Fruit fly (Drosophila melanogaster) whole organism, embryonic: ENCODE results near the gene Syp.

Experiments
- Aef1 ChIP-seq: fragments of 200-800 bp; sonication (Bioruptor generic); IDR thresholded peaks from 3 replicates; pipeline ENCODE4 v1.3.6; 2022; ENCODE audit warnings: missing biosample characterization, missing genetic modification characterization
- CG10431 ChIP-seq: fragments of 200-800 bp; sonication (Bioruptor generic); optimal IDR thresholded peaks from 3 replicates; lab custom pipeline; 2018; ENCODE audit warnings: missing biosample characterization, mild to moderate bottlenecking, missing genetic modification characterization
- CG12659 ChIP-seq: fragments of 200-800 bp; sonication (Bioruptor generic); optimal IDR thresholded peaks from 3 replicates; lab custom pipeline; 2017; ENCODE audit warnings: mild to moderate bottlenecking, missing biosample characterization, missing genetic modification reagents, missing genetic modification characterization
- CG15479 ChIP-seq: fragments of 200-800 bp; sonication (Bioruptor generic); optimal IDR thresholded peaks from 3 replicates; lab custom pipeline; 2019; ENCODE audit warnings: missing biosample characterization, mild to moderate bottlenecking, missing genetic modification characterization, moderate library complexity
- CG1647 ChIP-seq: fragments of 200-800 bp; sonication (Bioruptor generic); optimal IDR thresholded peaks from 3 replicates; lab custom pipeline; 2016; ENCODE audit warnings: missing biosample characterization, missing genetic modification characterization
- CG31365 ChIP-seq: fragments of 200-800 bp; sonication (Bioruptor generic); optimal IDR thresholded peaks from 2 replicates; lab custom pipeline; 2018; ENCODE audit warnings: missing biosample characterization, mild to moderate bottlenecking, missing genetic modification characterization
- CG33213 ChIP-seq: fragments of 200-800 bp; sonication (Bioruptor generic); optimal IDR thresholded peaks from 3 replicates; lab custom pipeline; 2016; ENCODE audit warnings: missing biosample characterization, missing genetic modification characterization
- CG3995 ChIP-seq: fragments of 200-800 bp; sonication (Bioruptor generic); optimal IDR thresholded peaks from 3 replicates; lab custom pipeline; 2016; ENCODE audit warnings: missing biosample characterization, missing genetic modification characterization
- CG4282 ChIP-seq: fragments of 200-800 bp; sonication (Bioruptor generic); optimal IDR thresholded peaks from 2 replicates; lab custom pipeline; 2016; ENCODE audit warnings: missing biosample characterization, missing genetic modification characterization
- CG43689 ChIP-seq: fragments of 200-800 bp; sonication (Bioruptor generic); IDR thresholded peaks from 2 replicates; pipeline ENCODE4 v1.3.6; 2022; ENCODE audit warnings: missing biosample characterization, missing genetic modification characterization
- CG4404 ChIP-seq: fragments of 200-800 bp; sonication (Bioruptor generic); IDR thresholded peaks from 2 replicates; pipeline ENCODE4 v1.3.6; 2022; ENCODE audit warnings: missing biosample characterization, missing genetic modification characterization
- CG4424 ChIP-seq: fragments of 200-800 bp; sonication (Bioruptor generic); optimal IDR thresholded peaks from 3 replicates; lab custom pipeline; 2016; ENCODE audit warnings: missing biosample characterization, missing genetic modification characterization
- CG4730 ChIP-seq: fragments of 200-800 bp; sonication (Bioruptor generic); IDR thresholded peaks from 2 replicates; pipeline ENCODE4 v1.3.6; 2022; ENCODE audit warnings: missing biosample characterization, missing genetic modification characterization
- CG4854 ChIP-seq: fragments of 200-800 bp; sonication (Bioruptor generic); optimal IDR thresholded peaks from 2 replicates; lab custom pipeline; 2016; ENCODE audit warnings: missing biosample characterization, missing genetic modification characterization, inconsistent platforms
- CG7271 ChIP-seq: fragments of 200-800 bp; sonication (Bioruptor generic); optimal IDR thresholded peaks from 2 replicates; lab custom pipeline; 2018; ENCODE audit warnings: missing biosample characterization, mild to moderate bottlenecking, missing genetic modification characterization, moderate library complexity
- CG9797 ChIP-seq: fragments of 200-800 bp; sonication (Bioruptor generic); optimal IDR thresholded peaks from 3 replicates; lab custom pipeline; 2018; ENCODE audit warnings: missing biosample characterization, mild to moderate bottlenecking, missing genetic modification characterization
- CG9876 ChIP-seq: fragments of 200-800 bp; sonication (Bioruptor generic); optimal IDR thresholded peaks from 2 replicates; lab custom pipeline; 2016; ENCODE audit warnings: missing biosample characterization, missing genetic modification characterization
- Deaf1 ChIP-seq: fragments of 200-800 bp; optimal IDR thresholded peaks from 3 replicates; lab custom pipeline; 2019; ENCODE audit warnings: missing biosample characterization, mild to moderate bottlenecking, missing genetic modification characterization, moderate library complexity
- Drgx ChIP-seq: fragments of 200-800 bp; sonication (Bioruptor generic); IDR thresholded peaks from 2 replicates; pipeline ENCODE4 v1.3.6; 2022; ENCODE audit warnings: missing biosample characterization, missing genetic modification characterization
- Eip74EF ChIP-seq, 2 experiments: fragments of 200-800 bp in 1 of 2; fragments of >200 bp in 1 of 2; sonication (Bioruptor generic) in 1 of 2; optimal IDR thresholded peaks; 2 replicates each; lab custom pipeline; 2017 to 2019; ENCODE audit warnings: missing biosample characterization in 2 of 2, missing genetic modification characterization in 2 of 2, mild to moderate bottlenecking in 1 of 2, moderate library complexity in 1 of 2
- HHEX ChIP-seq: fragments of 200-800 bp; sonication (Bioruptor generic); optimal IDR thresholded peaks from 3 replicates; lab custom pipeline; 2017; ENCODE audit warnings: missing biosample characterization, mild to moderate bottlenecking, missing genetic modification characterization, missing genetic modification reagents
- Hey ChIP-seq: fragments of 200-800 bp; sonication (Bioruptor generic); optimal IDR thresholded peaks from 3 replicates; lab custom pipeline; 2018; ENCODE audit warnings: missing biosample characterization, mild to moderate bottlenecking, missing genetic modification characterization
- HmgZ ChIP-seq: fragments of 200-800 bp; sonication (Bioruptor generic); optimal IDR thresholded peaks from 2 replicates; lab custom pipeline; 2018; ENCODE audit warnings: missing biosample characterization, mild to moderate bottlenecking, missing genetic modification characterization
- Hmx ChIP-seq: fragments of 200-800 bp; sonication (Bioruptor generic); optimal IDR thresholded peaks from 2 replicates; lab custom pipeline; 2016; ENCODE audit warnings: missing biosample characterization, missing genetic modification characterization
- Hr3 ChIP-seq: fragments of 200-800 bp; sonication (Bioruptor generic); optimal IDR thresholded peaks from 3 replicates; lab custom pipeline; 2016; ENCODE audit warnings: missing biosample characterization, missing genetic modification characterization
- Sox100B ChIP-seq: fragments of 200-800 bp; sonication (Bioruptor generic); optimal IDR thresholded peaks from 3 replicates; lab custom pipeline; 2018; ENCODE audit warnings: missing biosample characterization, mild to moderate bottlenecking, missing genetic modification characterization
- bigmax ChIP-seq: fragments of 200-800 bp; sonication (Bioruptor generic); optimal IDR thresholded peaks from 2 replicates; lab custom pipeline; 2018; ENCODE audit warnings: missing biosample characterization, mild to moderate bottlenecking, missing genetic modification characterization
- br ChIP-seq: fragments of >200 bp; optimal IDR thresholded peaks from 2 replicates; lab custom pipeline; 2017
- cas ChIP-seq: fragments of 200-800 bp; sonication (Bioruptor generic); IDR thresholded peaks from 2 replicates; pipeline ENCODE4 v1.3.6; 2022; ENCODE audit warnings: missing biosample characterization, missing genetic modification characterization
- corto ChIP-seq: fragments of 200-800 bp; sonication (Bioruptor generic); optimal IDR thresholded peaks from 2 replicates; lab custom pipeline; 2016; ENCODE audit warnings: missing biosample characterization, mild to moderate bottlenecking, missing genetic modification characterization, moderate library complexity
- dysf ChIP-seq: fragments of 200-800 bp; sonication (Bioruptor generic); IDR thresholded peaks from 3 replicates; pipeline ENCODE4 v1.3.6; 2022; ENCODE audit warnings: missing biosample characterization, missing genetic modification characterization
- en ChIP-seq: fragments of 200-800 bp; sonication (Bioruptor generic); optimal IDR thresholded peaks from 2 replicates; lab custom pipeline; 2016; ENCODE audit warnings: missing biosample characterization, missing genetic modification characterization
- eyg ChIP-seq: fragments of 200-800 bp; sonication (Bioruptor generic); optimal IDR thresholded peaks from 3 replicates; lab custom pipeline; 2016; ENCODE audit warnings: missing biosample characterization, missing genetic modification characterization
- gfzf ChIP-seq: fragments of 200-800 bp; sonication (Bioruptor generic); optimal IDR thresholded peaks from 2 replicates; lab custom pipeline; 2016; ENCODE audit warnings: missing biosample characterization, mild to moderate bottlenecking, missing genetic modification characterization, moderate library complexity
- gsb ChIP-seq: fragments of 200-800 bp; sonication (Bioruptor generic); IDR thresholded peaks from 2 replicates; pipeline ENCODE4 v1.3.6; 2022; ENCODE audit warnings: missing biosample characterization, missing genetic modification characterization
- ham ChIP-seq: fragments of 200-800 bp; sonication (Bioruptor generic); IDR thresholded peaks from 2 replicates; pipeline ENCODE4 v1.3.6; 2022; ENCODE audit warnings: missing biosample characterization, missing genetic modification characterization
- kah ChIP-seq: fragments of 200-800 bp; sonication (Bioruptor generic); optimal IDR thresholded peaks from 2 replicates; lab custom pipeline; 2018; ENCODE audit warnings: missing biosample characterization, mild to moderate bottlenecking, missing genetic modification characterization
- kay ChIP-seq: fragments of 200-800 bp; sonication (Bioruptor generic); optimal IDR thresholded peaks from 2 replicates; lab custom pipeline; 2016; ENCODE audit warnings: missing biosample characterization, missing genetic modification characterization
- luna ChIP-seq: fragments of 200-800 bp; sonication (Bioruptor generic); optimal IDR thresholded peaks from 2 replicates; lab custom pipeline; 2016; ENCODE audit warnings: missing biosample characterization, missing genetic modification characterization
- nerfin-1 ChIP-seq: fragments of 200-800 bp; sonication (Bioruptor generic); optimal IDR thresholded peaks from 3 replicates; lab custom pipeline; 2019; ENCODE audit warnings: missing biosample characterization, mild to moderate bottlenecking, missing genetic modification characterization, moderate library complexity
- p53 ChIP-seq: fragments of 200-800 bp; sonication (Bioruptor generic); optimal IDR thresholded peaks from 2 replicates; lab custom pipeline; 2016; ENCODE audit warnings: missing biosample characterization, missing genetic modification characterization
- pnt ChIP-seq: fragments of 200-800 bp; sonication (Bioruptor generic); optimal IDR thresholded peaks from 3 replicates; lab custom pipeline; 2016; ENCODE audit warnings: missing biosample characterization, missing genetic modification characterization
- prd ChIP-seq, 3 experiments: fragments of >200 bp in 2 of 3; fragments of 200-800 bp in 1 of 3; sonication (Bioruptor generic) in 1 of 3; optimal IDR thresholded peaks in 2 of 3; IDR thresholded peaks in 1 of 3; 2 replicates in 2 of 3; 3 replicates in 1 of 3; pipeline versions ENCODE4 v1.3.6 to Lab custom; 2017 to 2022; ENCODE audit warnings: missing biosample characterization in 1 of 3, missing genetic modification characterization in 1 of 3
- psq ChIP-seq: fragments of 200-800 bp; sonication (Bioruptor generic); optimal IDR thresholded peaks from 2 replicates; lab custom pipeline; 2017; ENCODE audit warnings: missing biosample characterization, missing genetic modification characterization
- sisA ChIP-seq: fragments of 200-800 bp; sonication (Bioruptor generic); IDR thresholded peaks from 2 replicates; pipeline ENCODE4 v1.3.6; 2022; ENCODE audit warnings: missing biosample characterization, missing genetic modification characterization
- sna ChIP-seq: fragments of 200-800 bp; sonication (Bioruptor generic); IDR thresholded peaks from 2 replicates; pipeline ENCODE4 v1.3.6; 2022; ENCODE audit warnings: missing biosample characterization, missing genetic modification characterization; ENCODE audit not compliant: partially characterized antibody
- sug ChIP-seq: fragments of 200-800 bp; optimal IDR thresholded peaks from 2 replicates; lab custom pipeline; 2019; ENCODE audit warnings: missing biosample characterization, mild to moderate bottlenecking, missing genetic modification characterization, moderate library complexity
- tup ChIP-seq: fragments of 200-800 bp; sonication (Bioruptor generic); optimal IDR thresholded peaks from 2 replicates; lab custom pipeline; 2016; ENCODE audit warnings: missing biosample characterization, mild to moderate bottlenecking, missing genetic modification characterization, moderate library complexity
- unc-4 ChIP-seq: fragments of 200-800 bp; sonication (Bioruptor generic); IDR thresholded peaks from 2 replicates; pipeline ENCODE4 v1.3.6; 2022; ENCODE audit warnings: missing biosample characterization, missing genetic modification characterization; ENCODE audit not compliant: partially characterized antibody
- z ChIP-seq: fragments of 200-800 bp; sonication (Bioruptor generic); IDR thresholded peaks from 3 replicates; pipeline ENCODE4 v1.3.6; 2022; ENCODE audit warnings: missing biosample characterization, missing genetic modification characterization

Syp gene

DNA sequence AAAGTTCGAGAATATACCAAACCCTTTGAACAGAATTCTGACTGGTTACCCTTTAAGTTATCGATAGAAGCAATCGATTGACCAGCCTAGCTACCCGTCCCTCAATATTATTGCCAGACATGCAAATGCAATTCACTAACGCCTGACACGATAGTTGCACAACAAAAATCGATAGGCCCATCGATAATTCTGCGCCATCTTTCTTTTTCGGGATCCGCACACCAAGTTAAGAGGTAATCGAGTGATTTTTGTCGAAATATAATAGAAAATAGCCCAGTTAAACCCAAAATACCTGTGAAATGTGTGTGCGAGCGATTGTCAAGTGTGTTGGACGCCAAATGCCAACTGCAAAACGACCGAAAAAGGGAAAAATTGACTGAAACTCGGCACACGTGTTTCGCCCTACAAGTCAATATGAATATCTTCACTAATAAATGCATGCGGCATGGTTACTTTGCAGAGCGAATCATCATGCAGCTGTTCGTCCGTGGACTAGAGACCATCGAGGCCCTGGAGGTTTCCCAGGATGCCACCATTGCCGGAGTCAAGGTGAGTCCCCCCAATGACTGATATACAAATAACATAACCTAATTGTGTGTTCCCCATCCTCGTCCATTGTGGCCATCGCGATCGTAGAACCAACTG is 94.0 kb downstream of the Syp start, which contains the start of gene RpS30 (continued):
- no peak for TF ChIP-seq Aef1
- no peak for TF ChIP-seq prd (optimal IDR thresholded peaks at IDR 0.05; lab: Kevin White, UChicago)
- TF ChIP-seq prd (GFP tag; IDR thresholded peaks at IDR 0.05; lab: Robert Waterston, UW), result 0 out of 3 replicates have a peak, but pooled peaks have one; percentile 8
- TF ChIP-seq luna (GFP tag; lab: Kevin White, UChicago), result no peak
- no peak for TF ChIP-seq sisA (GFP tag; lab: Robert Waterston, UW)
- peak; percentile 17 for TF ChIP-seq CG4282 (GFP tag; lab: Kevin White, UChicago)
- peak; percentile 98 for TF ChIP-seq unc-4
- TF ChIP-seq psq, result no peak
- TF ChIP-seq Hr3 (GFP tag; lab: Kevin White, UChicago), result no peak
- no peak for TF ChIP-seq corto (GFP tag; lab: Kevin White, UChicago)
- TF ChIP-seq CG10431 (GFP tag; lab: Kevin White, UChicago), result peak; percentile 34
- TF ChIP-seq bigmax, result peak; percentile 85
- no peak for TF ChIP-seq pnt (GFP tag; lab: Kevin White, UChicago)
- TF ChIP-seq sna (GFP tag; lab: Robert Waterston, UW), result peak; percentile 91
- TF ChIP-seq gsb (GFP tag; lab: Robert Waterston, UW), result no peak
- no peak for TF ChIP-seq Hmx (GFP tag; lab: Kevin White, UChicago)
- no peak for TF ChIP-seq kay
- peak; percentile 94 for TF ChIP-seq gfzf
- peak; percentile 81 for TF ChIP-seq HmgZ (tag; lab: Kevin White, UChicago)
- peak; percentile 43 for TF ChIP-seq CG9876
- TF ChIP-seq CG4424 (GFP tag; lab: Kevin White, UChicago), result peak; percentile 3
- peak; percentile 75 for TF ChIP-seq CG33213 (GFP tag; lab: Kevin White, UChicago)
- no peak for TF ChIP-seq kah (GFP tag; lab: Kevin White, UChicago)
- peak; percentile 52 for TF ChIP-seq p53 (GFP tag; lab: Kevin White, UChicago)
- peak; percentile 36 for TF ChIP-seq eyg
- TF ChIP-seq nerfin-1 (tag; lab: Kevin White, UChicago), result peak; percentile 34
- TF ChIP-seq Drgx, result no peak
- no peak for TF ChIP-seq cas
- peak in 1 of 2 experiments; percentile 4 for TF ChIP-seq Eip74EF (GFP tag; optimal IDR thresholded peaks at IDR 0.05; lab: Kevin White, UChicago)
- TF ChIP-seq tup (GFP tag; lab: Kevin White, UChicago), result no peak
- TF ChIP-seq en (GFP tag; lab: Kevin White, UChicago), result no peak
- no peak for TF ChIP-seq ham
- peak; percentile 60 for TF ChIP-seq sug
- no peak for TF ChIP-seq CG4730 (GFP tag; lab: Robert Waterston, UW)
- TF ChIP-seq CG7271 (tag; lab: Kevin White, UChicago), result peak; percentile 5
- peak; percentile 91 for TF ChIP-seq CG12659 (GFP tag; lab: Kevin White, UChicago)
- peak; percentile 69 for TF ChIP-seq Hey (tag; lab: Kevin White, UChicago)
- peak; percentile 33 for TF ChIP-seq CG4854
- no peak for TF ChIP-seq CG1647 (GFP tag; lab: Kevin White, UChicago)
- TF ChIP-seq Sox100B, result no peak
- peak; percentile 22 for TF ChIP-seq CG31365 (tag; lab: Kevin White, UChicago)
- TF ChIP-seq Deaf1 (tag; lab: Kevin White, UChicago), result no peak
- no peak for TF ChIP-seq CG43689 (GFP tag; lab: Robert Waterston, UW)
- TF ChIP-seq HHEX (GFP tag; lab: Kevin White, UChicago), result no peak
- TF ChIP-seq CG3995 (GFP tag; lab: Kevin White, UChicago), result peak; percentile 45
- TF ChIP-seq z, result no peak
- no peak for TF ChIP-seq CG4404 (GFP tag; lab: Robert Waterston, UW)
- peak; percentile 89 for TF ChIP-seq CG15479
- no peak for TF ChIP-seq br (lab: Kevin White, UChicago)
- TF ChIP-seq CG9797 (GFP tag; lab: Kevin White, UChicago), result peak; percentile 94
- no peak for TF ChIP-seq dysf (GFP tag; lab: Robert Waterston, UW)
